Worm (Caenorhabditis elegans) whole organism, late embryonic: ENCODE results near the gene C44B12.6.

ENCODE experiments used
- Y22D7AL.16 ChIP-seq: sonication (generic microtip); optimal IDR thresholded peaks from 2 replicates; lab custom pipeline; 2016; ENCODE audit warnings: missing genetic modification characterization, missing compliant biosample characterization
- ceh-14 ChIP-seq: sonication (generic microtip); optimal IDR thresholded peaks from 2 replicates; lab custom pipeline; 2016; ENCODE audit warnings: missing genotype, missing genetic modification characterization, missing compliant biosample characterization
- ceh-19 ChIP-seq: fragments of 200-800 bp; sonication (Bioruptor generic); optimal IDR thresholded peaks from 2 replicates; lab custom pipeline; 2018; ENCODE audit warnings: mild to moderate bottlenecking, missing genetic modification characterization, missing compliant biosample characterization
- ceh-2 ChIP-seq: sonication (generic microtip); optimal IDR thresholded peaks from 2 replicates; lab custom pipeline; 2016; ENCODE audit warnings: missing genotype, missing genetic modification characterization, missing compliant biosample characterization
- ceh-30 ChIP-seq: fragments of 150-350 bp; optimal IDR thresholded peaks from 2 replicates; lab custom pipeline; 2014; ENCODE audit warnings: missing biosample characterization, missing genetic modification characterization
- ceh-9 ChIP-seq: sonication (generic microtip); optimal IDR thresholded peaks from 2 replicates; lab custom pipeline; 2016; ENCODE audit warnings: mild to moderate bottlenecking, missing genetic modification characterization, inconsistent platforms, missing compliant biosample characterization
- che-1 ChIP-seq: sonication (generic microtip); optimal IDR thresholded peaks from 2 replicates; lab custom pipeline; 2016; ENCODE audit warnings: mild to moderate bottlenecking, missing genetic modification characterization, missing compliant biosample characterization
- dmd-4 ChIP-seq: sonication (generic microtip); optimal IDR thresholded peaks from 2 replicates; lab custom pipeline; 2016; ENCODE audit warnings: borderline replicate concordance, missing genetic modification characterization, missing compliant biosample characterization
- dve-1 ChIP-seq: sonication (generic microtip); optimal IDR thresholded peaks from 2 replicates; lab custom pipeline; 2017; ENCODE audit warnings: antibody characterized with exemption, mild to moderate bottlenecking, missing genetic modification characterization, missing compliant biosample characterization
- elt-2 ChIP-seq: sonication (generic microtip); optimal IDR thresholded peaks from 2 replicates; lab custom pipeline; 2016; ENCODE audit warnings: missing genetic modification reagents, missing genetic modification characterization, missing compliant biosample characterization
- ets-4 ChIP-seq: sonication (generic microtip); optimal IDR thresholded peaks from 2 replicates; lab custom pipeline; 2016; ENCODE audit warnings: missing genetic modification characterization, missing compliant biosample characterization
- eyg-1 ChIP-seq: sonication (generic microtip); optimal IDR thresholded peaks from 2 replicates; lab custom pipeline; 2016; ENCODE audit warnings: missing genotype, missing genetic modification characterization, missing compliant biosample characterization
- fkh-6 ChIP-seq: sonication (generic microtip); optimal IDR thresholded peaks from 2 replicates; lab custom pipeline; 2016; ENCODE audit warnings: missing genetic modification characterization, missing compliant biosample characterization
- gmeb-2 ChIP-seq: sonication (generic microtip); optimal IDR thresholded peaks from 2 replicates; lab custom pipeline; 2016; ENCODE audit warnings: missing genetic modification characterization, inconsistent platforms, missing compliant biosample characterization
- hlh-13 ChIP-seq: fragments of 200-800 bp; sonication (Bioruptor generic); optimal IDR thresholded peaks from 2 replicates; lab custom pipeline; 2018; ENCODE audit warnings: mild to moderate bottlenecking, missing genetic modification characterization, missing compliant biosample characterization
- hlh-6 ChIP-seq: sonication (generic microtip); optimal IDR thresholded peaks from 2 replicates; lab custom pipeline; 2016; ENCODE audit warnings: missing genotype, missing genetic modification characterization, missing compliant biosample characterization
- lin-11 ChIP-seq: fragments of 200-800 bp; sonication (Bioruptor generic); optimal IDR thresholded peaks from 2 replicates; lab custom pipeline; 2018; ENCODE audit warnings: mild to moderate bottlenecking, missing genetic modification characterization, missing compliant biosample characterization
- mec-3 ChIP-seq: sonication (generic microtip); optimal IDR thresholded peaks from 2 replicates; lab custom pipeline; 2016; ENCODE audit warnings: borderline replicate concordance, missing genetic modification characterization, missing compliant biosample characterization
- nhr-11 ChIP-seq: fragments of 150-350 bp; optimal IDR thresholded peaks from 2 replicates; lab custom pipeline; 2014; ENCODE audit warnings: missing biosample characterization, missing genetic modification characterization
- nhr-232 ChIP-seq: sonication (generic microtip); optimal IDR thresholded peaks from 2 replicates; lab custom pipeline; 2016; ENCODE audit warnings: missing genetic modification characterization, missing compliant biosample characterization
- pag-3 ChIP-seq: sonication (generic microtip); optimal IDR thresholded peaks from 2 replicates; lab custom pipeline; 2016; ENCODE audit warnings: missing compliant biosample characterization, missing genetic modification characterization, borderline replicate concordance
- pha-2 ChIP-seq: sonication (generic microtip); optimal IDR thresholded peaks from 2 replicates; lab custom pipeline; 2017; ENCODE audit warnings: mild to moderate bottlenecking, missing genetic modification characterization, missing compliant biosample characterization
- pqm-1 ChIP-seq: sonication (generic microtip); optimal IDR thresholded peaks from 2 replicates; lab custom pipeline; 2016; ENCODE audit warnings: missing genetic modification characterization, missing compliant biosample characterization
- pros-1 ChIP-seq: fragments of 150-350 bp; optimal IDR thresholded peaks from 2 replicates; lab custom pipeline; 2014; ENCODE audit warnings: missing biosample characterization, missing genetic modification reagents, missing genetic modification characterization
- ref-2 ChIP-seq: sonication (generic microtip); optimal IDR thresholded peaks from 2 replicates; lab custom pipeline; 2016; ENCODE audit warnings: missing genetic modification characterization, missing compliant biosample characterization
- rnt-1 ChIP-seq: sonication (generic microtip); optimal IDR thresholded peaks from 2 replicates; lab custom pipeline; 2016; ENCODE audit warnings: missing genetic modification characterization, missing compliant biosample characterization
- sdc-2 ChIP-seq: sonication (generic microtip); optimal IDR thresholded peaks from 2 replicates; lab custom pipeline; 2016; ENCODE audit warnings: missing genotype, missing genetic modification characterization, missing compliant biosample characterization
- sox-2 ChIP-seq: fragments of 200-800 bp; sonication (Bioruptor generic); IDR thresholded peaks from 2 replicates; pipeline ENCODE4 v1.3.6; 2022; ENCODE audit warnings: missing genetic modification reagents, missing genetic modification characterization, missing compliant biosample characterization
- sox-4 ChIP-seq: sonication (generic microtip); optimal IDR thresholded peaks from 2 replicates; lab custom pipeline; 2017; ENCODE audit warnings: mild to moderate bottlenecking, missing genetic modification characterization, inconsistent platforms, missing compliant biosample characterization
- syd-9 ChIP-seq: sonication (generic microtip); optimal IDR thresholded peaks from 2 replicates; lab custom pipeline; 2016; ENCODE audit warnings: mild to moderate bottlenecking, missing genetic modification characterization, moderate library complexity, missing compliant biosample characterization
- tbx-7 ChIP-seq: sonication (generic microtip); optimal IDR thresholded peaks from 2 replicates; lab custom pipeline; 2016; ENCODE audit warnings: missing genotype, missing genetic modification characterization, missing compliant biosample characterization
- unc-3 ChIP-seq, 2 experiments: fragments of 200-800 bp in 1 of 2; sonication (Bioruptor generic) in 1 of 2; sonication (generic microtip) in 1 of 2; conservative IDR thresholded peaks in 1 of 2; optimal IDR thresholded peaks in 1 of 2; 2 replicates each; pipeline versions ENCODE4 v1.3.6 to Lab custom; 2016 to 2022; ENCODE audit warnings: missing compliant biosample characterization in 2 of 2, missing genetic modification characterization in 2 of 2, missing genetic modification reagents in 1 of 2
- unc-42 ChIP-seq: sonication (generic microtip); optimal IDR thresholded peaks from 2 replicates; lab custom pipeline; 2016; ENCODE audit warnings: missing genotype, missing genetic modification characterization, missing compliant biosample characterization
- unc-55 ChIP-seq: sonication (generic microtip); optimal IDR thresholded peaks from 2 replicates; lab custom pipeline; 2017; ENCODE audit warnings: missing biosample characterization, missing genetic modification reagents, missing genetic modification characterization
- unc-86 ChIP-seq: sonication (generic microtip); optimal IDR thresholded peaks from 2 replicates; lab custom pipeline; 2016; ENCODE audit warnings: missing genetic modification characterization, missing compliant biosample characterization

C44B12.6 gene

DNA sequence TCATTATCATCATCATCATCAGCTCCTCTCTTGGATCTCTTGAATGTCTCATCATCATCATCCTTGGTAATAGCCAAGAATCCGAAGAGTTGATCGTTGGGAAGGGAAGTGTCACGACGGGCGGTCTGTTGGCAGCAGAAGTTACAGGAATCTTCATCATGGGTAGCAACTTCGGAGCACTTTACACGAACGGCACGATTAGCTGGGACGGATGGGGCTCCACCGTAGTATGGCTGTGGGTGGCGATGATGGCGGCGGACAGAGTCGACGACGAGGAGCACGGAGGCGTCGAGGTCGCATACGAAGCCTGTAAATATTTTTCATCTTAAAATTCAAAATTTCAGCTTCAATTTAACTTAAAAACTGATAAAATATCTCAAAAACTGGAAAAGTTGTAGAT lies 13.2 kb downstream of the C44B12.6 start:
- TF ChIP-seq ceh-14 (tag; lab: Kevin White, UChicago): no peak
- TF ChIP-seq tbx-7 (tag; lab: Kevin White, UChicago): no peak
- TF ChIP-seq sox-2 (GFP tag; lab: Robert Waterston, UW): no peak
- TF ChIP-seq ceh-19 (GFP tag; lab: Kevin White, UChicago): no peak
- TF ChIP-seq sox-4 (tag; lab: Kevin White, UChicago): no peak
- no peak for TF ChIP-seq rnt-1
- TF ChIP-seq gmeb-2 (tag; lab: Kevin White, UChicago): no peak
- no peak for TF ChIP-seq pqm-1 (tag; lab: Kevin White, UChicago)
- TF ChIP-seq unc-42: no peak
- TF ChIP-seq pag-3 (tag; lab: Kevin White, UChicago): no peak
- no peak for TF ChIP-seq ceh-30 (tag; lab: Kevin White, UChicago)
- no peak for TF ChIP-seq nhr-11 (tag; lab: Kevin White, UChicago)
- TF ChIP-seq ceh-9: no peak
- TF ChIP-seq ref-2: no peak
- TF ChIP-seq sdc-2 (tag; lab: Kevin White, UChicago): no peak
- no peak for TF ChIP-seq syd-9 (tag; lab: Kevin White, UChicago)
- TF ChIP-seq, all 69 proteins: peak for 0

DNA sequence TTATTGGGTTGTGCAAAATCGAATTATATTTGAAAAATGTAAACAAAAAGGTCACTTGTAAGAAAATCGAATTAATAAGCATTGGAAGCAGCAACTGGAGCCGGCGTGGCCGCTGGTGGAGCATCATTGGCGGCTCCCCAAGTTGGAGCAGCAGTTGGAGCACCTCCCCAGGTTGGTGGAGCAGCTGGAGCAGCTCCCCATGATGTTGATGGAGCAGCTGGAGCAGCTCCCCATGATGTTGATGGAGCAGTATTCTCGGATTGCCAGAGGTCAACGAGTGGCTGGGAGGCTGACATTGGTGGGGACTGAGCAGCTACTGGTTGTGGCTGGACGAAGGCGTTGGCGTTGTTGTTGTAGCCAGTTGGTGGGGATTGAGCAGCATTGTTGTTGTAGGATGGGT lies 15.0 kb downstream of the C44B12.6 start:
- TF ChIP-seq nhr-232 (tag; lab: Kevin White, UChicago): no peak
- no peak for TF ChIP-seq ceh-2 (tag; lab: Kevin White, UChicago)
- TF ChIP-seq rnt-1: no peak
- no peak for TF ChIP-seq lin-11 (tag; lab: Kevin White, UChicago)
- TF ChIP-seq sdc-2 (tag; lab: Kevin White, UChicago): no peak
- TF ChIP-seq gmeb-2 (tag; lab: Kevin White, UChicago): no peak
- TF ChIP-seq hlh-13 (GFP tag; lab: Kevin White, UChicago): no peak
- TF ChIP-seq, all 69 proteins: peak for 0

DNA sequence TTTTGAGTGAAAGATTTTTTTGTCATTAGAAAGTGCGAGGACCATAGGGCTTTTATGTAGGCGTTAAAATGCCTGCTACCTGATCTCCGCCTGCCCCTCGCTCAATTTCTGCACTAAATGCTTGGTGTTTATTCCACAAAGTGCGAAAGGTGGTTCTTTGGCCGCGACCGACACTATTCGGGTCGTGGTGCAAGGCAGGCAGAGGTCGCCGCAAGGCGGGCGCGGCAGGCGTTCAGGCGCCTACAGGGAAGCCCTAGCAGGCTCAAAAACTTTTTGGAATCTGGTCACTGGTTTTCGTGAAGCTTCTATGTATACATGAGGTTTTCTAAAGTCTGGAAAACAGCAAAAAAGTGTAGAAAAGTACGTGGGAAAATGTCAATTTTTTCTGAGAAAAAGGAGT lies 15.7 kb downstream of the C44B12.6 start:
- no peak for TF ChIP-seq elt-2 (tag; lab: Kevin White, UChicago)
- TF ChIP-seq che-1: no peak
- no peak for TF ChIP-seq hlh-13 (GFP tag; lab: Kevin White, UChicago)
- TF ChIP-seq gmeb-2 (tag; lab: Kevin White, UChicago): no peak
- TF ChIP-seq nhr-11 (tag; lab: Kevin White, UChicago): no peak
- TF ChIP-seq ets-4: no peak
- no peak for TF ChIP-seq pqm-1 (tag; lab: Kevin White, UChicago)
- TF ChIP-seq mec-3 (tag; lab: Kevin White, UChicago): no peak
- no peak for TF ChIP-seq syd-9 (tag; lab: Kevin White, UChicago)
- no peak for TF ChIP-seq pha-2 (tag; lab: Kevin White, UChicago)
- TF ChIP-seq pros-1 (tag; lab: Kevin White, UChicago): no peak

DNA sequence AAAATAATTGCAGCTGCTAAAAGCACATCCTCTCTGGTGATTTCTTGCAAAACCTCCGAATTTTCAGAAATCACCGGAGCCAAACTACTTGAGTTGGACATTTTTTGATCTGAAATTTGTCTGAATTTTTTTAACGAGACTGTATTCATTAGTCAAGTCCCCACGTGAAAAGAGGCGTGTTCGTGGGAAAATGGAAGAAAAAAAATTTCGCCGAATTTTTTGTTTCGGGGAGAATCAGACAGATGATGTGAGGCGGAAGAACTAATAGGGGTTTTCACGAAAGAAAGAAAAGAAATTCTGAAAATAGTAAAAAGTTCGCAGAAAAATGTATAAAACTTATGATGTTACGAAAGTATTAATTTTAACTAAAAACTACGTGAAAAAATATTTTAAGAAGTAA lies 18.0 kb downstream of the C44B12.6 start, which contains the start of gene srx-13:
TSS of gene srx-13 (minus strand) at position 101 of the 400 bp plus-strand sequence.
- TF ChIP-seq tbx-7 (tag; lab: Kevin White, UChicago): no peak
- no peak for TF ChIP-seq ceh-30 (tag; lab: Kevin White, UChicago)
- TF ChIP-seq pha-2 (tag; lab: Kevin White, UChicago): no peak
- TF ChIP-seq dmd-4 (tag; lab: Kevin White, UChicago): no peak
- TF ChIP-seq hlh-6 (tag; lab: Kevin White, UChicago): no peak
- TF ChIP-seq fkh-6: no peak
- no peak for TF ChIP-seq pros-1 (tag; lab: Kevin White, UChicago)
- no peak for TF ChIP-seq eyg-1
- TF ChIP-seq nhr-232 (tag; lab: Kevin White, UChicago): no peak
- no peak for TF ChIP-seq pag-3 (tag; lab: Kevin White, UChicago)
- TF ChIP-seq ceh-14 (tag; lab: Kevin White, UChicago): no peak
- no peak for TF ChIP-seq Y22D7AL.16 (tag; lab: Kevin White, UChicago)
- TF ChIP-seq unc-3 (GFP tag; conservative IDR thresholded peaks at IDR 0.05; lab: Robert Waterston, UW): no peak
- TF ChIP-seq unc-3 (tag; optimal IDR thresholded peaks at IDR 0.05; lab: Kevin White, UChicago): no peak
- no peak for TF ChIP-seq elt-2 (tag; lab: Kevin White, UChicago)
- no peak for TF ChIP-seq pqm-1 (tag; lab: Kevin White, UChicago)
- TF ChIP-seq unc-55: no peak
- no peak for TF ChIP-seq unc-86 (tag; lab: Kevin White, UChicago)
- no peak for TF ChIP-seq dve-1 (tag; lab: Kevin White, UChicago)
